Fruit fly (Drosophila melanogaster): ENCODE results near the gene AkhR.

DNA sequence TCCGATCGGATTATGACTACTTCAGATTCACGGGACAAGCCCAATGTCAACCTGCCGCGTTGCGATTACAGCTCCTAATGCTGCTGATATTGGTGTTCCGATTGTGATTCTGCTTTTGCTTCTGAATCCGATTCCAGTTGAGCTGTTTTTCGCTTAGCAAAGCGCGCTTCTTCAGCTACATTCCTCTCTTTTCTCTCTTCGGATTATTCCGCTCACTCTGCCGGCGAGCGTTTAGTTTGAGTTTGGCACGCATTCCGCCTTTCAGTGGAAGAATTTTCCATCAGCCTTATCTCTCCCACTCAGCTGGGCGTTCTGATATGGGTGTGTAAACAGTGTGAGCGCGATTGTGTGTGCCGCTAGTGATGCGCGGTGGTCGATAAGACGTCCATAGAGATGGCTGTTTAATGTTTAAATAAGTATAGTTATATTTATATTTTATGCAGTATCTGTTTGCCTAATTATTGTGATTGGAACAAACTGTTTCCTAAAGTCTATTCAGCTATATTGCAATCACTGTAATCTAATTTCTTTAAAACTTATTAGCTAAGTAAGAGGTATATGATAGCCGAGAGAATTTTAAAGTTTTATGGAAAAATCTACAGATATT lies 48.2 kb downstream of the AkhR start, which contains the start of gene Galt:
- TF ChIP-seq CG8478 (optimal IDR thresholded peaks at IDR 0.05), result no peak
- TF ChIP-seq EcR (GFP tag; optimal IDR thresholded peaks at IDR 0.05), result no peak
- no peak for TF ChIP-seq psq (optimal IDR thresholded peaks at IDR 0.05)
- TF ChIP-seq usp (GFP tag; optimal IDR thresholded peaks at IDR 0.05), result no peak
